Worm (Caenorhabditis elegans) whole organism, midembryonic: ENCODE results near the gene C18E9.8.

Experiments
- T22C8.4 ChIP-seq: fragments of 200-800 bp; sonication (Bioruptor generic); IDR thresholded peaks from 2 replicates; pipeline ENCODE4 v1.3.6; 2022; ENCODE audit warnings: missing genetic modification characterization, missing compliant biosample characterization
- flt-1 ChIP-seq: fragments of 200-800 bp; sonication (Bioruptor generic); IDR thresholded peaks from 2 replicates; pipeline ENCODE4 v1.3.6; 2022; ENCODE audit warnings: missing genetic modification characterization, missing compliant biosample characterization
- klf-2 ChIP-seq: fragments of 200-800 bp; sonication (Bioruptor generic); conservative IDR thresholded peaks from 2 replicates; pipeline ENCODE4 v1.3.6; 2022; ENCODE audit warnings: missing genetic modification reagents, missing genetic modification characterization, missing compliant biosample characterization
- med-1 ChIP-seq: sonication (generic microtip); optimal IDR thresholded peaks from 2 replicates; lab custom pipeline; 2017; ENCODE audit warnings: missing genetic modification characterization, mild to moderate bottlenecking, missing compliant biosample characterization, antibody characterized with exemption, missing genetic modification reagents; ENCODE audit not compliant: insufficient read depth
- ref-1 ChIP-seq: fragments of 200-800 bp; sonication (Bioruptor generic); conservative IDR thresholded peaks from 2 replicates; pipeline ENCODE4 v1.3.6; 2022; ENCODE audit warnings: missing genetic modification reagents, missing genetic modification characterization, missing compliant biosample characterization

ce11 chrII:8945167-8945566 is 42.7 kb downstream of the C18E9.8 start:
- TF ChIP-seq klf-2 (GFP tag; lab: Robert Waterston, UW) (no peak), flt-1 (GFP tag; lab: Robert Waterston, UW) (no peak), T22C8.4 (GFP tag; lab: Robert Waterston, UW) (no peak), med-1 (no peak), ref-1 (GFP tag; lab: Robert Waterston, UW) (no peak)
